Fruit fly (Drosophila melanogaster) whole organism, wandering third instar larva: Measurements from ENCODE around the gene Cpr76Ba.

Experiments used
- Abd-B ChIP-seq: fragments of >200 bp; optimal IDR thresholded peaks from 2 replicates; lab custom pipeline; 2017; ENCODE audit warnings: missing biosample characterization, missing genetic modification characterization
- CG32264 ChIP-seq: fragments of 200-800 bp; sonication (Bioruptor generic); optimal IDR thresholded peaks from 2 replicates; lab custom pipeline; 2016; ENCODE audit warnings: missing biosample characterization, missing genetic modification characterization
- CrebA ChIP-seq: fragments of 200-800 bp; sonication (Bioruptor generic); optimal IDR thresholded peaks from 2 replicates; lab custom pipeline; 2016; ENCODE audit warnings: missing biosample characterization, mild to moderate bottlenecking, missing genetic modification characterization, borderline replicate concordance
- Hr78 ChIP-seq: fragments of >200 bp; optimal IDR thresholded peaks from 2 replicates; lab custom pipeline; 2017; ENCODE audit warnings: missing biosample characterization, missing genetic modification characterization
- Hr83 ChIP-seq: fragments of 200-300 bp; sonication (Bioruptor generic); optimal IDR thresholded peaks from 2 replicates; lab custom pipeline; 2016; ENCODE audit warnings: missing biosample characterization, mild to moderate bottlenecking, missing genetic modification characterization, moderate library complexity; ENCODE audit not compliant: poor library complexity, severe bottlenecking
- Jra ChIP-seq: sonication (Bioruptor generic); optimal IDR thresholded peaks from 2 replicates; lab custom pipeline; 2016; ENCODE audit warnings: missing biosample characterization, missing genetic modification characterization
- Sp1 ChIP-seq: fragments of 200-800 bp; sonication (Bioruptor generic); optimal IDR thresholded peaks from 3 replicates; lab custom pipeline; 2019; ENCODE audit warnings: missing biosample characterization, mild to moderate bottlenecking, missing genetic modification characterization, moderate library complexity
- dmrt93B ChIP-seq: fragments of 200-800 bp; sonication (Bioruptor generic); optimal IDR thresholded peaks from 2 replicates; lab custom pipeline; 2018; ENCODE audit warnings: missing biosample characterization, mild to moderate bottlenecking, missing genetic modification characterization
- fru ChIP-seq: fragments of 200-800 bp; sonication (Bioruptor generic); optimal IDR thresholded peaks from 3 replicates; lab custom pipeline; 2016; ENCODE audit warnings: missing biosample characterization, mild to moderate bottlenecking, missing genetic modification characterization
- h ChIP-seq: fragments of 200-800 bp; sonication (Bioruptor generic); optimal IDR thresholded peaks from 3 replicates; lab custom pipeline; 2016; ENCODE audit warnings: missing biosample characterization, mild to moderate bottlenecking, missing genetic modification characterization
- lola ChIP-seq: fragments of >200 bp; optimal IDR thresholded peaks from 2 replicates; lab custom pipeline; 2017; ENCODE audit warnings: missing biosample characterization, missing genetic modification characterization
- psq ChIP-seq: fragments of 200-800 bp; sonication (Bioruptor generic); optimal IDR thresholded peaks from 3 replicates; lab custom pipeline; 2017; ENCODE audit warnings: missing biosample characterization, mild to moderate bottlenecking, missing genetic modification characterization, moderate library complexity
- rgr ChIP-seq: fragments of 200-800 bp; sonication (Bioruptor generic); optimal IDR thresholded peaks from 3 replicates; lab custom pipeline; 2016; ENCODE audit warnings: missing biosample characterization, mild to moderate bottlenecking, missing genetic modification characterization
- usp ChIP-seq: fragments of >200 bp; optimal IDR thresholded peaks from 2 replicates; lab custom pipeline; 2017; ENCODE audit warnings: missing biosample characterization, missing genetic modification characterization

DNA sequence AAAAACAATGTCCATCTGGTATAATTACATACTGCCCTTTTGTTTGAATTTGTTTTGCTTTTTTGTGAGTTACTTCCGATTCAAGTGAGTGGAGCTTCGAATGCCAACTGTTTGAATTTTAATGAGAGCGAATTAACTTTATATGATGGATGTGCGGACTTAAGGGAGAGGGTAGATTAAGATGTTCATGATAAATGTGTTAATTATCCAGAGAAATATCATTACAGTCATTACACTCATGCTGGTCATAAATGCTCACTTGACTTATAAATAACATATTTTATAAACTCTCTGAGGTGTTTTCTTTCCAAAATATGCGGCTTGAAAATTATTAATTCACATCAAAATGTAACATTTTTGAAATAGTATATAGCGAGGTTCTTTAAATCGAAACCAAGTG is 20.5 kb downstream of the Cpr76Ba start, which contains the start of gene CG9449:
- TF ChIP-seq Abd-B (GFP tag; lab: Kevin White, UChicago) (no peak), usp (GFP tag; lab: Kevin White, UChicago) (no peak), Hr78 (no peak), fru (GFP tag; lab: Kevin White, UChicago) (no peak), Hr83 (GFP tag; lab: Kevin White, UChicago) (no peak), Jra (GFP tag; lab: Kevin White, UChicago) (no peak), psq (no peak), Sp1 (GFP tag; lab: Kevin White, UChicago) (no peak), CrebA (GFP tag; lab: Kevin White, UChicago) (no peak), CG32264 (GFP tag; lab: Kevin White, UChicago) (no peak), lola (GFP tag; lab: Kevin White, UChicago) (no peak), h (no peak), dmrt93B (GFP tag; lab: Kevin White, UChicago) (no peak), rgr (GFP tag; lab: Kevin White, UChicago) (no peak)
